Fruit fly (Drosophila melanogaster): ENCODE results near the gene Sr-CIV.

Sr-CIV gene

DNA sequence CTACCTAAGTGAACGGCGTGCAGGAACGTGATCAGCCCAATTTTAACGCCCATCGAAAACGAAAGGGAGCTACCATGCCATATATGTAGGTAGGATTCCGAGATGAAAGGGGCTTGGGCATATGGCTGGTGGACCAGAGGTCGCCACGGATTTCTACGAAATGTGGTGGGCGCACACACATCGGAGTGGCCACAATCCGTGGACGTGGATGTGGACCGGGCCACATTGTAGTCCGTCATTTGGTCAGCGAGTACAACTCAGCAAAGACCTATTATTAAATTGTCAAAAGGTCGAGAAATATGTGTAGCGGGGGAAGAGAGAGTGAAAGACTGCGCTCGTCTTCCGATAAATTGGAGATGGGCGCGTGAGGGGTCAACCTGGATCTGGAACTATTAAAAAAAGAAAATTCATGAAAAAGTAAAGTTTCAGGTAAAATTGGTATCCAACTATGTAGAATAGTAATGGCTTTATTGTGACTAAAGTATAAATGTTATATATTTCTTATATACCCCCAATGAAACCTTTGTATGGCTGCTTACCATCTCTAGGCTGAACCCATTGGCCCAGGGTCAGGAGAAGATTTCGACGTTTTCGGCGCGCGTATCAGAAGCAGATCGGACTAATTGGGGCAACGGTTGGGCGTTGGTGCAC, 31.7 kb upstream of the Sr-CIV start (continued):
- TF ChIP-seq CG8089 (GFP tag; optimal IDR thresholded peaks at IDR 0.05), result no peak
- TF ChIP-seq NC2β (GFP tag; optimal IDR thresholded peaks at IDR 0.05), result no peak
- no peak for TF ChIP-seq lov (optimal IDR thresholded peaks at IDR 0.05)
- TF ChIP-seq lov (GFP tag; IDR thresholded peaks at IDR 0.05), result peak; percentile 78; the same call in 2 of the 3 replicates
- no peak for TF ChIP-seq NK7.1 (GFP tag; optimal IDR thresholded peaks at IDR 0.05)
- no peak for TF ChIP-seq bowl (GFP tag; IDR thresholded peaks at IDR 0.05)
- no peak for TF ChIP-seq emc (GFP tag; optimal IDR thresholded peaks at IDR 0.05)
- no peak for TF ChIP-seq scrt (GFP tag; optimal IDR thresholded peaks at IDR 0.05)
- peak; percentile 87 for TF ChIP-seq sens (GFP tag)
- peak; percentile 32 for TF ChIP-seq Spps (tag; optimal IDR thresholded peaks at IDR 0.05)
- TF ChIP-seq zf30C (GFP tag; optimal IDR thresholded peaks at IDR 0.05), result no peak
- TF ChIP-seq otp (GFP tag; IDR thresholded peaks at IDR 0.05), result no peak
- TF ChIP-seq h (optimal IDR thresholded peaks at IDR 0.05), result no peak
- no peak for TF ChIP-seq lab (GFP tag; optimal IDR thresholded peaks at IDR 0.05)
- no peak for TF ChIP-seq gcm2 (GFP tag; optimal IDR thresholded peaks at IDR 0.05)
- no peak for TF ChIP-seq CG1602 (GFP tag; optimal IDR thresholded peaks at IDR 0.05)
- no peak for TF ChIP-seq sr (GFP tag; IDR thresholded peaks at IDR 0.05)
- TF ChIP-seq trh (GFP tag; optimal IDR thresholded peaks at IDR 0.05), result no peak
- TF ChIP-seq CG10147 (GFP tag; optimal IDR thresholded peaks at IDR 0.05), result no peak
- TF ChIP-seq CG30020 (tag; optimal IDR thresholded peaks at IDR 0.05), result no peak
- no peak for TF ChIP-seq MBD-R2 (GFP tag; IDR thresholded peaks at IDR 0.05)
- no peak for TF ChIP-seq Max (GFP tag; optimal IDR thresholded peaks at IDR 0.05)
- TF ChIP-seq CG31224 (GFP tag; IDR thresholded peaks at IDR 0.05), result no peak
- no peak for TF ChIP-seq ssp (GFP tag; IDR thresholded peaks at IDR 0.05)
- TF ChIP-seq ewg (GFP tag; optimal IDR thresholded peaks at IDR 0.05), result no peak
- TF ChIP-seq pb (GFP tag; optimal IDR thresholded peaks at IDR 0.05), result no peak
- TF ChIP-seq run (tag; optimal IDR thresholded peaks at IDR 0.05), result no peak
- TF ChIP-seq pnt (GFP tag; optimal IDR thresholded peaks at IDR 0.05), result no peak
- TF ChIP-seq Sry-δ (GFP tag; optimal IDR thresholded peaks at IDR 0.05), result peak; percentile 38
- TF ChIP-seq ind (GFP tag; optimal IDR thresholded peaks at IDR 0.05), result no peak
- TF ChIP-seq ci (GFP tag; IDR thresholded peaks at IDR 0.05), result 0 out of 3 replicates have a peak, but pooled peaks have one; percentile 20
- no peak for TF ChIP-seq HLH4C (GFP tag; IDR thresholded peaks at IDR 0.05; ENCODE audit: partially characterized antibody)
- no peak for TF ChIP-seq CG13775 (GFP tag; optimal IDR thresholded peaks at IDR 0.05)
- no peak for TF ChIP-seq B-H2 (GFP tag; optimal IDR thresholded peaks at IDR 0.05)
- no peak for TF ChIP-seq CG14965 (GFP tag; optimal IDR thresholded peaks at IDR 0.05; ENCODE audit: borderline replicate concordance)
- TF ChIP-seq jumu (GFP tag; optimal IDR thresholded peaks at IDR 0.05), result no peak
- TF ChIP-seq Dref (GFP tag; IDR thresholded peaks at IDR 0.05), result no peak
- TF ChIP-seq Neu2 (GFP tag; optimal IDR thresholded peaks at IDR 0.05; ENCODE audit: borderline replicate concordance), result no peak
- no peak for TF ChIP-seq Dfd (GFP tag; optimal IDR thresholded peaks at IDR 0.05)
- no peak for TF ChIP-seq CG6791 (GFP tag; IDR thresholded peaks at IDR 0.05; ENCODE audit: partially characterized antibody)
- no peak for TF ChIP-seq CG7372 (GFP tag; IDR thresholded peaks at IDR 0.05)
- peak; percentile 21 for TF ChIP-seq D19A (tag; optimal IDR thresholded peaks at IDR 0.05)
- no peak for TF ChIP-seq Hsf (GFP tag; optimal IDR thresholded peaks at IDR 0.05)
- no peak for TF ChIP-seq trem (tag; optimal IDR thresholded peaks at IDR 0.05)
- no peak for TF ChIP-seq NC2α (GFP tag; optimal IDR thresholded peaks at IDR 0.05)
- peak; percentile 57 for TF ChIP-seq CG14710 (tag; optimal IDR thresholded peaks at IDR 0.05)
- TF ChIP-seq Hr78 (GFP tag; optimal IDR thresholded peaks at IDR 0.05), result peak in 1 of 2 experiments; percentile 88
- peak; percentile 50; the same call in 2 of the 3 replicates for TF ChIP-seq knrl (GFP tag; IDR thresholded peaks at IDR 0.05; ENCODE audit: partially characterized antibody)
- no peak for TF ChIP-seq D19B (GFP tag; optimal IDR thresholded peaks at IDR 0.05)
- no peak for TF ChIP-seq Dek (tag; optimal IDR thresholded peaks at IDR 0.05)
- TF ChIP-seq CG2875 (GFP tag; optimal IDR thresholded peaks at IDR 0.05), result no peak

Measured in whole organism, embryonic.